Fruit fly (Drosophila melanogaster) whole organism, embryonic: ENCODE data around the gene CG13314.
A peak's percentile ranks its signal among the peaks of the same experiment; 100 is the strongest.

ENCODE experiments used
- Abd-B ChIP-seq: fragments of 200-800 bp; sonication (Bioruptor generic); optimal IDR thresholded peaks from 2 replicates; lab custom pipeline; 2018; ENCODE audit warnings: missing biosample characterization, mild to moderate bottlenecking, missing genetic modification characterization, moderate library complexity
- Atf6 ChIP-seq: fragments of 200-800 bp; sonication (Bioruptor generic); IDR thresholded peaks from 2 replicates; pipeline ENCODE4 v1.3.6; 2022; ENCODE audit warnings: missing biosample characterization, missing genetic modification characterization
- Bgb ChIP-seq: fragments of 200-800 bp; sonication (Bioruptor generic); IDR thresholded peaks from 2 replicates; pipeline ENCODE4 v1.3.6; 2022; ENCODE audit warnings: missing biosample characterization, missing genetic modification characterization; ENCODE audit not compliant: partially characterized antibody
- CG10321 ChIP-seq: fragments of 200-800 bp; sonication (Bioruptor generic); IDR thresholded peaks from 2 replicates; pipeline ENCODE4 v1.3.6; 2022; ENCODE audit warnings: missing biosample characterization, missing genetic modification characterization
- CG10431 ChIP-seq: fragments of 200-800 bp; sonication (Bioruptor generic); optimal IDR thresholded peaks from 3 replicates; lab custom pipeline; 2018; ENCODE audit warnings: missing biosample characterization, mild to moderate bottlenecking, missing genetic modification characterization
- CG12104 ChIP-seq: fragments of 200-800 bp; sonication (Bioruptor generic); optimal IDR thresholded peaks from 3 replicates; lab custom pipeline; 2016; ENCODE audit warnings: missing biosample characterization, missing genetic modification characterization
- CG1233 ChIP-seq: fragments of 200-800 bp; sonication (Bioruptor generic); optimal IDR thresholded peaks from 4 replicates; lab custom pipeline; 2018; ENCODE audit warnings: missing biosample characterization, mild to moderate bottlenecking, missing genetic modification characterization
- CG15011 ChIP-seq: fragments of 200-800 bp; sonication (Bioruptor generic); optimal IDR thresholded peaks from 3 replicates; lab custom pipeline; 2018; ENCODE audit warnings: missing biosample characterization, mild to moderate bottlenecking, missing genetic modification characterization
- CG15269 ChIP-seq: fragments of 200-800 bp; sonication (Bioruptor generic); optimal IDR thresholded peaks from 2 replicates; lab custom pipeline; 2018; ENCODE audit warnings: missing biosample characterization, mild to moderate bottlenecking, missing genetic modification characterization, moderate library complexity
- CG17385 ChIP-seq: fragments of 200-800 bp; sonication (Bioruptor generic); optimal IDR thresholded peaks from 3 replicates; lab custom pipeline; 2018; ENCODE audit warnings: missing biosample characterization, mild to moderate bottlenecking, missing genetic modification characterization
- CG18599 ChIP-seq: fragments of 200-800 bp; sonication (Bioruptor generic); optimal IDR thresholded peaks from 3 replicates; lab custom pipeline; 2017; ENCODE audit warnings: missing biosample characterization, missing genetic modification characterization, mild to moderate bottlenecking, moderate library complexity, missing genetic modification reagents
- CG31441 ChIP-seq: fragments of 200-800 bp; sonication (Bioruptor generic); IDR thresholded peaks from 2 replicates; pipeline ENCODE4 v1.3.6; 2022; ENCODE audit warnings: missing biosample characterization, missing genetic modification characterization
- CG3281 ChIP-seq: fragments of 200-800 bp; sonication (Bioruptor generic); optimal IDR thresholded peaks from 3 replicates; lab custom pipeline; 2017; ENCODE audit warnings: missing biosample characterization, mild to moderate bottlenecking, missing genetic modification characterization
- CG34422 ChIP-seq: fragments of 200-800 bp; sonication (Bioruptor generic); IDR thresholded peaks from 3 replicates; pipeline ENCODE4 v1.3.6; 2022; ENCODE audit warnings: missing biosample characterization, missing genetic modification characterization
- CG4820 ChIP-seq: fragments of 200-800 bp; sonication (Bioruptor generic); optimal IDR thresholded peaks from 3 replicates; lab custom pipeline; 2016; ENCODE audit warnings: missing biosample characterization, missing genetic modification characterization
- CG7357 ChIP-seq: fragments of 200-800 bp; sonication (Bioruptor generic); IDR thresholded peaks from 3 replicates; pipeline ENCODE4 v1.3.6; 2022; ENCODE audit warnings: missing biosample characterization, missing genetic modification characterization
- CG7745 ChIP-seq: fragments of 200-800 bp; sonication (Bioruptor generic); optimal IDR thresholded peaks from 2 replicates; lab custom pipeline; 2018; ENCODE audit warnings: missing biosample characterization, mild to moderate bottlenecking, missing genetic modification characterization, moderate library complexity
- CG7963 ChIP-seq: fragments of 200-800 bp; sonication (Bioruptor generic); IDR thresholded peaks from 3 replicates; pipeline ENCODE4 v1.3.6; 2022; ENCODE audit warnings: missing biosample characterization, missing genetic modification characterization; ENCODE audit not compliant: partially characterized antibody
- CG8290 ChIP-seq, 3 experiments: fragments of 200-800 bp; sonication (Bioruptor generic); optimal IDR thresholded peaks; 2 replicates each; lab custom pipeline; 2016 to 2019; ENCODE audit warnings: missing biosample characterization in 3 of 3, missing genetic modification characterization in 3 of 3, mild to moderate bottlenecking in 2 of 3, moderate library complexity in 1 of 3
- D ChIP-seq, 2 experiments: fragments of 200-800 bp in 1 of 2; fragments of >200 bp in 1 of 2; sonication (Bioruptor generic) in 1 of 2; optimal IDR thresholded peaks; 2 replicates in 1 of 2; 3 replicates in 1 of 2; lab custom pipeline; 2017; ENCODE audit warnings: mild to moderate bottlenecking in 1 of 2, missing biosample characterization in 1 of 2, missing genetic modification characterization in 1 of 2, missing genetic modification reagents in 1 of 2
- E2f1 ChIP-seq: fragments of 200-800 bp; sonication (Bioruptor generic); IDR thresholded peaks from 2 replicates; pipeline ENCODE4 v1.3.6; 2022; ENCODE audit warnings: missing biosample characterization, missing genetic modification characterization
- H15 ChIP-seq: fragments of 200-800 bp; sonication (Bioruptor generic); IDR thresholded peaks from 3 replicates; pipeline ENCODE4 v1.3.6; 2022; ENCODE audit warnings: missing biosample characterization, missing genetic modification characterization
- Hr51 ChIP-seq, 2 experiments: fragments of 200-800 bp; sonication (Bioruptor generic); optimal IDR thresholded peaks; 2 replicates in 1 of 2; 3 replicates in 1 of 2; lab custom pipeline; 2016 to 2018; ENCODE audit warnings: missing biosample characterization in 2 of 2, missing genetic modification characterization in 2 of 2, mild to moderate bottlenecking in 1 of 2, moderate library complexity in 1 of 2
- Jarid2 ChIP-seq: fragments of 200-800 bp; sonication (Bioruptor generic); optimal IDR thresholded peaks from 3 replicates; lab custom pipeline; 2017; ENCODE audit warnings: mild to moderate bottlenecking, missing biosample characterization, missing genetic modification reagents, missing genetic modification characterization
- Lhr ChIP-seq: fragments of 200-800 bp; sonication (Bioruptor generic); optimal IDR thresholded peaks from 3 replicates; lab custom pipeline; 2017; ENCODE audit warnings: mild to moderate bottlenecking, missing biosample characterization, missing genetic modification reagents, missing genetic modification characterization
- Mes4 ChIP-seq: fragments of 200-800 bp; sonication (Bioruptor generic); optimal IDR thresholded peaks from 2 replicates; lab custom pipeline; 2016; ENCODE audit warnings: missing biosample characterization, missing genetic modification characterization
- Nf-YB ChIP-seq: fragments of 200-800 bp; sonication (Bioruptor generic); optimal IDR thresholded peaks from 3 replicates; lab custom pipeline; 2019; ENCODE audit warnings: missing biosample characterization, mild to moderate bottlenecking, missing genetic modification characterization, moderate library complexity
- Nf-YC ChIP-seq: fragments of 200-800 bp; optimal IDR thresholded peaks from 3 replicates; lab custom pipeline; 2019; ENCODE audit warnings: missing biosample characterization, mild to moderate bottlenecking, missing genetic modification characterization, moderate library complexity
- Sox102F ChIP-seq: fragments of 200-800 bp; sonication (Bioruptor generic); optimal IDR thresholded peaks from 2 replicates; lab custom pipeline; 2018; ENCODE audit warnings: missing biosample characterization, mild to moderate bottlenecking, missing genetic modification characterization, moderate library complexity
- Ssrp ChIP-seq: fragments of 200-800 bp; sonication (Bioruptor generic); optimal IDR thresholded peaks from 2 replicates; lab custom pipeline; 2018; ENCODE audit warnings: missing biosample characterization, mild to moderate bottlenecking, missing genetic modification characterization, moderate library complexity
- Tbp ChIP-seq: fragments of >200 bp; optimal IDR thresholded peaks from 2 replicates; lab custom pipeline; 2018; ENCODE audit warnings: missing biosample characterization, missing genetic modification characterization
- abd-A ChIP-seq: fragments of 200-800 bp; sonication (Bioruptor generic); optimal IDR thresholded peaks from 3 replicates; lab custom pipeline; 2019; ENCODE audit warnings: missing biosample characterization, mild to moderate bottlenecking, missing genetic modification characterization, moderate library complexity
- bcd ChIP-seq: fragments of 200-800 bp; sonication (Bioruptor generic); optimal IDR thresholded peaks from 2 replicates; lab custom pipeline; 2017; ENCODE audit warnings: missing biosample characterization, mild to moderate bottlenecking, missing genetic modification characterization
- btn ChIP-seq: fragments of 200-800 bp; sonication (Bioruptor generic); optimal IDR thresholded peaks from 2 replicates; lab custom pipeline; 2016; ENCODE audit warnings: missing biosample characterization, missing genetic modification characterization
- dpn ChIP-seq, 2 experiments: fragments of 200-800 bp; sonication (Bioruptor generic); optimal IDR thresholded peaks; 3 replicates each; lab custom pipeline; 2016; ENCODE audit warnings: missing biosample characterization in 2 of 2, missing genetic modification characterization in 2 of 2
- dysf ChIP-seq: fragments of 200-800 bp; sonication (Bioruptor generic); IDR thresholded peaks from 3 replicates; pipeline ENCODE4 v1.3.6; 2022; ENCODE audit warnings: missing biosample characterization, missing genetic modification characterization
- en ChIP-seq: fragments of 200-800 bp; sonication (Bioruptor generic); optimal IDR thresholded peaks from 2 replicates; lab custom pipeline; 2016; ENCODE audit warnings: missing biosample characterization, missing genetic modification characterization
- gem ChIP-seq: fragments of 200-800 bp; sonication (Bioruptor generic); optimal IDR thresholded peaks from 2 replicates; lab custom pipeline; 2019; ENCODE audit warnings: missing biosample characterization, mild to moderate bottlenecking, missing genetic modification characterization, moderate library complexity
- gsb ChIP-seq: fragments of 200-800 bp; sonication (Bioruptor generic); IDR thresholded peaks from 2 replicates; pipeline ENCODE4 v1.3.6; 2022; ENCODE audit warnings: missing biosample characterization, missing genetic modification characterization
- her ChIP-seq: fragments of 200-800 bp; sonication (Bioruptor generic); optimal IDR thresholded peaks from 2 replicates; lab custom pipeline; 2016; ENCODE audit warnings: missing biosample characterization, missing genetic modification characterization
- ind ChIP-seq: fragments of 200-800 bp; sonication (Bioruptor generic); optimal IDR thresholded peaks from 3 replicates; lab custom pipeline; 2016; ENCODE audit warnings: missing biosample characterization, missing genetic modification characterization
- p53 ChIP-seq: fragments of 200-800 bp; sonication (Bioruptor generic); optimal IDR thresholded peaks from 2 replicates; lab custom pipeline; 2016; ENCODE audit warnings: missing biosample characterization, missing genetic modification characterization
- run ChIP-seq: fragments of 200-800 bp; sonication (Bioruptor generic); optimal IDR thresholded peaks from 3 replicates; lab custom pipeline; 2018; ENCODE audit warnings: missing biosample characterization, mild to moderate bottlenecking, missing genetic modification characterization
- sisA ChIP-seq: fragments of 200-800 bp; sonication (Bioruptor generic); IDR thresholded peaks from 2 replicates; pipeline ENCODE4 v1.3.6; 2022; ENCODE audit warnings: missing biosample characterization, missing genetic modification characterization
- tgo ChIP-seq: fragments of 200-800 bp; sonication (Bioruptor generic); IDR thresholded peaks from 3 replicates; pipeline ENCODE4 v1.3.6; 2022; ENCODE audit warnings: missing biosample characterization, missing genetic modification characterization
- trem ChIP-seq: fragments of 200-800 bp; optimal IDR thresholded peaks from 3 replicates; lab custom pipeline; 2019; ENCODE audit warnings: missing biosample characterization, mild to moderate bottlenecking, missing genetic modification characterization, moderate library complexity
- unpg ChIP-seq: fragments of 200-800 bp; sonication (Bioruptor generic); optimal IDR thresholded peaks from 3 replicates; lab custom pipeline; 2018; ENCODE audit warnings: missing biosample characterization, mild to moderate bottlenecking, missing genetic modification characterization, moderate library complexity

The CG13314 gene

DNA sequence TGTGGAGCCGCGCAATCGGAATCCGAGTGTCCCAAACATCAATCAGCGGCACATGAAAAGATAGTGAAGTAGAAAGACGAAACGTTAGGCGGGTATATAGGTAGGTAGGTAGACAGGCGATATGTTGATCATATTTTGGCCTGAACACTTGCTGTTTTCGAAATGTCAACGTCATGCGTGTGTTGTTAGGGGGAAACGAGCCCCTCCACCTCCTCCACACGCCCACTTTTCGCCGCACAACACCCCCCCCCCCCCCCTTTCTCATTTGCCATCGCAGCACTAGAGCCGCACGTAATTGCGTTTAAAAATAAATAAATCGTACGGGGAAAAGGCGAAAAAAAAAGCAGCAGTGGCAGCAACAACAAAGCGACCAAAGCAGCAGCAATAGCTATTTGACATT, 31.8 kb upstream of the CG13314 start (continued):
- TF ChIP-seq CG7963 (GFP tag; lab: Robert Waterston, UW), result peak; percentile 16; the same call in 1 of the 3 replicates
- no peak for TF ChIP-seq CG15011

dm6 chr3L:8950955-8951354, 30.6 kb upstream of the CG13314 start:
- TF ChIP-seq H15 (GFP tag; lab: Robert Waterston, UW), result no peak
- peak; percentile 67 for TF ChIP-seq Ssrp
- TF ChIP-seq Sox102F, result peak; percentile 78
- no peak for TF ChIP-seq CG1233 (GFP tag; lab: Kevin White, UChicago)
- no peak for TF ChIP-seq D (optimal IDR thresholded peaks at IDR 0.05; lab: Kevin White, UChicago)
- TF ChIP-seq D (GFP tag; optimal IDR thresholded peaks at IDR 0.05; lab: Kevin White, UChicago), result peak; percentile 33
- TF ChIP-seq CG7745 (tag; lab: Kevin White, UChicago), result no peak
- TF ChIP-seq CG4820 (GFP tag; lab: Kevin White, UChicago), result peak; percentile 2
- TF ChIP-seq CG3281 (GFP tag; lab: Kevin White, UChicago), result peak; percentile 57
- no peak for TF ChIP-seq Lhr (GFP tag; lab: Kevin White, UChicago)
- peak; percentile 5 for TF ChIP-seq run (tag; lab: Kevin White, UChicago)
- TF ChIP-seq CG10431 (GFP tag; lab: Kevin White, UChicago), result no peak
- TF ChIP-seq bcd (GFP tag; lab: Kevin White, UChicago), result peak; percentile 49
- peak; percentile 19 for TF ChIP-seq Abd-B (GFP tag; lab: Kevin White, UChicago)
- TF ChIP-seq CG18599 (GFP tag; lab: Kevin White, UChicago), result peak; percentile 56
- TF ChIP-seq unpg (GFP tag; lab: Kevin White, UChicago), result peak; percentile 51
- no peak for TF ChIP-seq abd-A (tag; lab: Kevin White, UChicago)
- peak; percentile 7 for TF ChIP-seq Nf-YC (tag; lab: Kevin White, UChicago)
- no peak for TF ChIP-seq p53
- TF ChIP-seq Mes4 (GFP tag; lab: Kevin White, UChicago), result no peak
- peak; percentile 70 for TF ChIP-seq CG15269 (tag; lab: Kevin White, UChicago)
- peak; percentile 76 for TF ChIP-seq gem (tag; lab: Kevin White, UChicago)
- peak in 1 of 2 experiments; percentile 74 for TF ChIP-seq Hr51 (GFP tag; optimal IDR thresholded peaks at IDR 0.05; lab: Kevin White, UChicago)
- TF ChIP-seq Bgb (GFP tag; lab: Robert Waterston, UW), result no peak
- no peak for TF ChIP-seq btn
- no peak for TF ChIP-seq her (GFP tag; lab: Kevin White, UChicago)
- no peak for TF ChIP-seq Jarid2 (GFP tag; lab: Kevin White, UChicago)
- TF ChIP-seq gsb, result no peak
- TF ChIP-seq CG34422, result 0 out of 3 replicates have a peak, but pooled peaks have one; percentile 19
- TF ChIP-seq trem (tag; lab: Kevin White, UChicago), result peak; percentile 42
- TF ChIP-seq dpn (GFP tag; optimal IDR thresholded peaks at IDR 0.05; lab: Kevin White, UChicago), result peak in 1 of 2 experiments; percentile 43
- TF ChIP-seq dysf (GFP tag; lab: Robert Waterston, UW), result peak; percentile 61; the same call in 2 of the 3 replicates
- no peak for TF ChIP-seq CG7357
- TF ChIP-seq sisA, result peak; percentile 47; the same call in 1 of the 2 replicates
- TF ChIP-seq CG12104 (GFP tag; lab: Kevin White, UChicago), result peak; percentile 51
- TF ChIP-seq ind, result peak; percentile 57
- TF ChIP-seq CG31441 (GFP tag; lab: Robert Waterston, UW), result peak; percentile 84
- no peak for TF ChIP-seq Tbp
- peak; percentile 58; the same call in 1 of the 2 replicates for TF ChIP-seq E2f1
- TF ChIP-seq CG8290 (GFP tag; optimal IDR thresholded peaks at IDR 0.05; lab: Kevin White, UChicago), result no peak
- TF ChIP-seq CG8290 (tag; optimal IDR thresholded peaks at IDR 0.05; lab: Kevin White, UChicago), result no peak
- peak; percentile 26 for TF ChIP-seq Nf-YB
- peak; percentile 12; the same call in 1 of the 2 replicates for TF ChIP-seq Atf6
- peak; percentile 38; the same call in 1 of the 3 replicates for TF ChIP-seq tgo (GFP tag; lab: Robert Waterston, UW)
- TF ChIP-seq CG17385 (GFP tag; lab: Kevin White, UChicago), result peak; percentile 43
- no peak for TF ChIP-seq CG10321 (GFP tag; lab: Robert Waterston, UW)
- no peak for TF ChIP-seq en
